Fruit fly (Drosophila melanogaster) whole organism, embryonic: Measurements from ENCODE around the gene CG6983.

Experiments
- B-H1 ChIP-seq: fragments of 200-800 bp; sonication (Bioruptor generic); IDR thresholded peaks from 3 replicates; pipeline ENCODE4 v1.3.6; 2022; ENCODE audit warnings: missing biosample characterization, missing genetic modification characterization
- Bgb ChIP-seq: fragments of 200-800 bp; sonication (Bioruptor generic); IDR thresholded peaks from 2 replicates; pipeline ENCODE4 v1.3.6; 2022; ENCODE audit warnings: missing biosample characterization, missing genetic modification characterization; ENCODE audit not compliant: partially characterized antibody
- Bteb2 ChIP-seq: fragments of 200-800 bp; sonication (Bioruptor generic); optimal IDR thresholded peaks from 2 replicates; lab custom pipeline; 2016; ENCODE audit warnings: missing biosample characterization, missing genetic modification characterization
- CG10321 ChIP-seq: fragments of 200-800 bp; sonication (Bioruptor generic); IDR thresholded peaks from 2 replicates; pipeline ENCODE4 v1.3.6; 2022; ENCODE audit warnings: missing biosample characterization, missing genetic modification characterization
- CG1233 ChIP-seq: fragments of 200-800 bp; sonication (Bioruptor generic); optimal IDR thresholded peaks from 4 replicates; lab custom pipeline; 2018; ENCODE audit warnings: missing biosample characterization, mild to moderate bottlenecking, missing genetic modification characterization
- CG13296 ChIP-seq: fragments of 200-800 bp; sonication (Bioruptor generic); optimal IDR thresholded peaks from 3 replicates; lab custom pipeline; 2018; ENCODE audit warnings: missing biosample characterization, mild to moderate bottlenecking, missing genetic modification characterization
- CG17186 ChIP-seq: fragments of 200-800 bp; sonication (Bioruptor generic); optimal IDR thresholded peaks from 3 replicates; lab custom pipeline; 2017; ENCODE audit warnings: missing biosample characterization, missing genetic modification reagents, missing genetic modification characterization
- CG18619 ChIP-seq: fragments of 200-800 bp; sonication (Bioruptor generic); optimal IDR thresholded peaks from 3 replicates; lab custom pipeline; 2017; ENCODE audit warnings: missing biosample characterization, mild to moderate bottlenecking, missing genetic modification characterization
- CG2120 ChIP-seq: fragments of 200-800 bp; sonication (Bioruptor generic); optimal IDR thresholded peaks from 3 replicates; lab custom pipeline; 2016; ENCODE audit warnings: missing biosample characterization, missing genetic modification characterization
- CG2875 ChIP-seq: fragments of 200-800 bp; sonication (Bioruptor generic); optimal IDR thresholded peaks from 2 replicates; lab custom pipeline; 2017; ENCODE audit warnings: missing biosample characterization, mild to moderate bottlenecking, missing genetic modification characterization, missing genetic modification reagents
- CG4328 ChIP-seq: fragments of 200-800 bp; sonication (Bioruptor generic); optimal IDR thresholded peaks from 3 replicates; lab custom pipeline; 2017; ENCODE audit warnings: missing biosample characterization, missing genetic modification reagents, missing genetic modification characterization
- CG4820 ChIP-seq: fragments of 200-800 bp; sonication (Bioruptor generic); optimal IDR thresholded peaks from 3 replicates; lab custom pipeline; 2016; ENCODE audit warnings: missing biosample characterization, missing genetic modification characterization
- CG6683 ChIP-seq: fragments of 200-800 bp; sonication (Bioruptor generic); optimal IDR thresholded peaks from 2 replicates; lab custom pipeline; 2017; ENCODE audit warnings: missing biosample characterization, mild to moderate bottlenecking, missing genetic modification characterization, missing genetic modification reagents
- CG7357 ChIP-seq: fragments of 200-800 bp; sonication (Bioruptor generic); IDR thresholded peaks from 3 replicates; pipeline ENCODE4 v1.3.6; 2022; ENCODE audit warnings: missing biosample characterization, missing genetic modification characterization
- CG7556 ChIP-seq: fragments of 200-800 bp; sonication (Bioruptor generic); optimal IDR thresholded peaks from 2 replicates; lab custom pipeline; 2017; ENCODE audit warnings: missing biosample characterization, mild to moderate bottlenecking, missing genetic modification characterization
- CG7963 ChIP-seq: fragments of 200-800 bp; sonication (Bioruptor generic); IDR thresholded peaks from 3 replicates; pipeline ENCODE4 v1.3.6; 2022; ENCODE audit warnings: missing biosample characterization, missing genetic modification characterization; ENCODE audit not compliant: partially characterized antibody
- CG8281 ChIP-seq: fragments of 200-800 bp; sonication (Bioruptor generic); optimal IDR thresholded peaks from 2 replicates; lab custom pipeline; 2018; ENCODE audit warnings: missing biosample characterization, mild to moderate bottlenecking, missing genetic modification characterization, moderate library complexity
- D ChIP-seq, 2 experiments: fragments of 200-800 bp in 1 of 2; fragments of >200 bp in 1 of 2; sonication (Bioruptor generic) in 1 of 2; optimal IDR thresholded peaks; 2 replicates in 1 of 2; 3 replicates in 1 of 2; lab custom pipeline; 2017; ENCODE audit warnings: mild to moderate bottlenecking in 1 of 2, missing biosample characterization in 1 of 2, missing genetic modification characterization in 1 of 2, missing genetic modification reagents in 1 of 2
- GATAe ChIP-seq: fragments of 200-800 bp; sonication (Bioruptor generic); conservative IDR thresholded peaks from 2 replicates; pipeline ENCODE4 v1.3.6; 2022; ENCODE audit warnings: missing biosample characterization, missing genetic modification characterization
- HLH4C ChIP-seq: fragments of 200-800 bp; sonication (Bioruptor generic); IDR thresholded peaks from 3 replicates; pipeline ENCODE4 v1.3.6; 2022; ENCODE audit warnings: missing biosample characterization, missing genetic modification characterization; ENCODE audit not compliant: partially characterized antibody
- Hr51 ChIP-seq, 2 experiments: fragments of 200-800 bp; sonication (Bioruptor generic); optimal IDR thresholded peaks; 2 replicates in 1 of 2; 3 replicates in 1 of 2; lab custom pipeline; 2016 to 2018; ENCODE audit warnings: missing biosample characterization in 2 of 2, missing genetic modification characterization in 2 of 2, mild to moderate bottlenecking in 1 of 2, moderate library complexity in 1 of 2
- Kr ChIP-seq: fragments of 200-800 bp; sonication (Bioruptor generic); optimal IDR thresholded peaks from 2 replicates; lab custom pipeline; 2017; ENCODE audit warnings: missing biosample characterization, mild to moderate bottlenecking, missing genetic modification characterization
- NK7.1 ChIP-seq: fragments of 200-800 bp; sonication (Bioruptor generic); optimal IDR thresholded peaks from 3 replicates; lab custom pipeline; 2016; ENCODE audit warnings: missing biosample characterization, missing genetic modification characterization
- Nf-YB ChIP-seq: fragments of 200-800 bp; sonication (Bioruptor generic); optimal IDR thresholded peaks from 3 replicates; lab custom pipeline; 2019; ENCODE audit warnings: missing biosample characterization, mild to moderate bottlenecking, missing genetic modification characterization, moderate library complexity
- Side ChIP-seq: fragments of 200-800 bp; sonication (Bioruptor generic); optimal IDR thresholded peaks from 2 replicates; lab custom pipeline; 2016; ENCODE audit warnings: missing biosample characterization, missing genetic modification characterization
- Six4 ChIP-seq: fragments of 200-800 bp; sonication (Bioruptor generic); optimal IDR thresholded peaks from 2 replicates; lab custom pipeline; 2016; ENCODE audit warnings: missing biosample characterization, missing genetic modification characterization
- Taf1 ChIP-seq: fragments of 200-800 bp; sonication (Bioruptor generic); IDR thresholded peaks from 2 replicates; pipeline ENCODE4 v1.3.6; 2022; ENCODE audit warnings: missing biosample characterization, missing genetic modification characterization
- Trl ChIP-seq, 3 experiments: fragments of >200 bp in 2 of 3; fragments of 200-800 bp in 1 of 3; sonication (Bioruptor generic) in 1 of 3; optimal IDR thresholded peaks; 2 replicates in 1 of 3; 3 replicates in 2 of 3; lab custom pipeline; 2016 to 2017; ENCODE audit warnings: missing biosample characterization in 1 of 3, missing genetic modification characterization in 1 of 3
- bsh ChIP-seq, 2 experiments: fragments of 200-800 bp; sonication (Bioruptor generic); optimal IDR thresholded peaks; 2 replicates each; lab custom pipeline; 2017 to 2018; ENCODE audit warnings: mild to moderate bottlenecking in 2 of 2, missing biosample characterization in 2 of 2, missing genetic modification characterization in 2 of 2, moderate library complexity in 1 of 2
- cas ChIP-seq: fragments of 200-800 bp; sonication (Bioruptor generic); IDR thresholded peaks from 2 replicates; pipeline ENCODE4 v1.3.6; 2022; ENCODE audit warnings: missing biosample characterization, missing genetic modification characterization
- chif ChIP-seq, 2 experiments: fragments of 200-800 bp; sonication (Bioruptor generic); optimal IDR thresholded peaks; 3 replicates each; lab custom pipeline; 2016; ENCODE audit warnings: missing biosample characterization in 2 of 2, missing genetic modification characterization in 2 of 2
- corto ChIP-seq: fragments of 200-800 bp; sonication (Bioruptor generic); optimal IDR thresholded peaks from 2 replicates; lab custom pipeline; 2016; ENCODE audit warnings: missing biosample characterization, mild to moderate bottlenecking, missing genetic modification characterization, moderate library complexity
- crp ChIP-seq, 2 experiments: fragments of 200-800 bp; sonication (Bioruptor generic); optimal IDR thresholded peaks; 2 replicates in 1 of 2; 3 replicates in 1 of 2; lab custom pipeline; 2017; ENCODE audit warnings: missing biosample characterization in 2 of 2, missing genetic modification characterization in 2 of 2, mild to moderate bottlenecking in 1 of 2, moderate library complexity in 1 of 2
- danr ChIP-seq: fragments of 200-800 bp; sonication (Bioruptor generic); IDR thresholded peaks from 2 replicates; pipeline ENCODE4 v1.3.6; 2022; ENCODE audit warnings: missing biosample characterization, missing genetic modification characterization
- dmrt99B ChIP-seq: fragments of 200-800 bp; sonication (Bioruptor generic); optimal IDR thresholded peaks from 2 replicates; lab custom pipeline; 2018; ENCODE audit warnings: missing biosample characterization, mild to moderate bottlenecking, missing genetic modification characterization, moderate library complexity
- emc ChIP-seq: fragments of 200-800 bp; sonication (Bioruptor generic); optimal IDR thresholded peaks from 2 replicates; lab custom pipeline; 2016; ENCODE audit warnings: missing biosample characterization, missing genetic modification characterization
- ewg ChIP-seq: fragments of 200-800 bp; sonication (Bioruptor generic); optimal IDR thresholded peaks from 3 replicates; lab custom pipeline; 2017; ENCODE audit warnings: mild to moderate bottlenecking, missing biosample characterization, missing genetic modification reagents, missing genetic modification characterization
- gsb ChIP-seq: fragments of 200-800 bp; sonication (Bioruptor generic); IDR thresholded peaks from 2 replicates; pipeline ENCODE4 v1.3.6; 2022; ENCODE audit warnings: missing biosample characterization, missing genetic modification characterization
- mirr ChIP-seq: fragments of 200-800 bp; sonication (Bioruptor generic); optimal IDR thresholded peaks from 3 replicates; lab custom pipeline; 2018; ENCODE audit warnings: missing biosample characterization, mild to moderate bottlenecking, missing genetic modification characterization
- nau ChIP-seq: fragments of 200-800 bp; sonication (Bioruptor generic); optimal IDR thresholded peaks from 3 replicates; lab custom pipeline; 2017; ENCODE audit warnings: missing biosample characterization, mild to moderate bottlenecking, missing genetic modification characterization, missing genetic modification reagents
- ro ChIP-seq: fragments of 200-800 bp; sonication (Bioruptor generic); IDR thresholded peaks from 2 replicates; pipeline ENCODE4 v1.3.6; 2022; ENCODE audit warnings: missing biosample characterization, missing genetic modification characterization
- run ChIP-seq: fragments of 200-800 bp; sonication (Bioruptor generic); optimal IDR thresholded peaks from 3 replicates; lab custom pipeline; 2018; ENCODE audit warnings: missing biosample characterization, mild to moderate bottlenecking, missing genetic modification characterization
- scrt ChIP-seq: fragments of 200-800 bp; sonication (Bioruptor generic); optimal IDR thresholded peaks from 2 replicates; lab custom pipeline; 2018; ENCODE audit warnings: missing biosample characterization, mild to moderate bottlenecking, missing genetic modification characterization, moderate library complexity
- sd ChIP-seq: fragments of 200-800 bp; sonication (Bioruptor generic); optimal IDR thresholded peaks from 3 replicates; lab custom pipeline; 2018; ENCODE audit warnings: missing biosample characterization, mild to moderate bottlenecking, missing genetic modification characterization, moderate library complexity
- sima ChIP-seq: fragments of 200-800 bp; sonication (Bioruptor generic); optimal IDR thresholded peaks from 2 replicates; lab custom pipeline; 2016; ENCODE audit warnings: missing biosample characterization, missing genetic modification characterization
- zen2 ChIP-seq: fragments of 200-800 bp; sonication (Bioruptor generic); IDR thresholded peaks from 3 replicates; pipeline ENCODE4 v1.3.6; 2022; ENCODE audit warnings: missing biosample characterization, missing genetic modification characterization; ENCODE audit not compliant: partially characterized antibody
- zfh1 ChIP-seq: fragments of 200-800 bp; sonication (Bioruptor generic); IDR thresholded peaks from 3 replicates; pipeline ENCODE4 v1.3.6; 2022; ENCODE audit warnings: missing biosample characterization, missing genetic modification characterization

CG6983 gene

DNA sequence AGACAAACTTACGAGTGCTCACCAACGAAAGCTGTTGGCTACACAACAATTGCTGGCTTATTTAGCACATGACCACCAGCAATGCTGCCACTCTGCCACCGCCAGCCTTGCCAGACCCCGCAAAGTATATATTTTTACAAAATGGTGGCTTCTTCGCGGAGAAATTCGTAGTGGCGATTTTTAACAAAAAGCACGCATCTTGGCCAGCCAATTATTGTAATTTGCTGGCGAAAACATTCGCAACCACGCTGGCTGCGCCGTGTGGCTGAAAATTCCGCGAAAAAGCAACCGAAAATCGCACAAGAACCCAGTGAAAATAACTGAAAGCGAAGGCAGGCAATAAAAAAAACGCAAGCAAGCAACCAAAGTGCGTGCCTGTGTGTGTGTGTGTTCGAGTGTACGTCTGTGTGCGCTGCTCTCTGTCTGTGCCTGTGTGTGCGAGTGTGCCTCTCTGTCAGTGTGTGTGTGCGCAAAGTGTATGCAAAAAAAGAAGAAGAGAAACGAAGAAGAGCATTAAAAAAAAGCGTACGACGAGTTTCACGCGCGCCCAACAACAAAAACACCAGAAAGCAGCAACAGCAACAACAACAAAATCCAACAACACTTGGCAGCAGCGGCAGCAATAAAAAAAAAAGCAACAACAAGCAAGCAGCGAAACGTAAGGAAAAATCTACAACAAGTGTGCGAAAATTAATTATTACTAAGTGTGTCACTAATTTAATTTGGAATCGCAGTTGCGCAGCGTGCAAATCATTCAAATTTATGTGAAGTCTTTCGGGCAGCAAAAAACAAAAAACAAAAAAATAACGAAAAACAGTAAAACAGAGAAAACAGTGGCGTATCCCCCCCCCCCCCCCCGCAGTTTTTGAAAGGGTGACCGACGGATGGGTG, 868 bp upstream of the CG6983 start, which contains the start of gene Gug (continued):
- TF ChIP-seq CG10321 (GFP tag; lab: Robert Waterston, UW) (no peak), cas (GFP tag; lab: Robert Waterston, UW) (no peak), danr (GFP tag; lab: Robert Waterston, UW) (no peak), crp (GFP tag; optimal IDR thresholded peaks at IDR 0.05; lab: Kevin White, UChicago) (peak in 1 of 2 experiments; percentile 6), D (optimal IDR thresholded peaks at IDR 0.05; lab: Kevin White, UChicago) (peak; percentile 76), D (GFP tag; optimal IDR thresholded peaks at IDR 0.05; lab: Kevin White, UChicago) (no peak), corto (GFP tag; lab: Kevin White, UChicago) (no peak), ewg (no peak), sd (peak; percentile 31), CG2875 (GFP tag; lab: Kevin White, UChicago) (no peak), Six4 (GFP tag; lab: Kevin White, UChicago) (no peak), CG8281 (tag; lab: Kevin White, UChicago) (no peak), ro (no peak), CG6683 (GFP tag; lab: Kevin White, UChicago) (no peak), CG4820 (GFP tag; lab: Kevin White, UChicago) (no peak), zfh1 (GFP tag; lab: Robert Waterston, UW) (no peak), CG2120 (no peak), Kr (GFP tag; lab: Kevin White, UChicago) (no peak), zen2 (GFP tag; lab: Robert Waterston, UW) (no peak), GATAe (no peak), CG18619 (no peak), CG1233 (no peak), Taf1 (GFP tag; lab: Robert Waterston, UW) (no peak), CG7556 (GFP tag; lab: Kevin White, UChicago) (no peak), bsh (GFP tag; optimal IDR thresholded peaks at IDR 0.05; lab: Kevin White, UChicago) (peak in 1 of 2 experiments; percentile 99), Bgb (GFP tag; lab: Robert Waterston, UW) (peak; percentile 25; the same call in 1 of the 2 replicates), Nf-YB (no peak), CG7357 (no peak), sima (GFP tag; lab: Kevin White, UChicago) (no peak), gsb (no peak), Bteb2 (GFP tag; lab: Kevin White, UChicago) (no peak), CG4328 (GFP tag; lab: Kevin White, UChicago) (no peak), Trl (optimal IDR thresholded peaks at IDR 0.05; lab: Kevin White, UChicago) (peak in 1 of 2 experiments; percentile 73), Trl (GFP tag; optimal IDR thresholded peaks at IDR 0.05; lab: Kevin White, UChicago) (no peak), CG17186 (GFP tag; lab: Kevin White, UChicago) (no peak), run (tag; lab: Kevin White, UChicago) (no peak), NK7.1 (GFP tag; lab: Kevin White, UChicago) (no peak), Hr51 (GFP tag; optimal IDR thresholded peaks at IDR 0.05; lab: Kevin White, UChicago) (no peak), HLH4C (no peak), CG7963 (GFP tag; lab: Robert Waterston, UW) (no peak), mirr (GFP tag; lab: Kevin White, UChicago) (no peak), dmrt99B (no peak), scrt (no peak), nau (GFP tag; lab: Kevin White, UChicago) (no peak), CG13296 (GFP tag; lab: Kevin White, UChicago) (no peak), chif (GFP tag; optimal IDR thresholded peaks at IDR 0.05; lab: Kevin White, UChicago) (no peak), emc (GFP tag; lab: Kevin White, UChicago) (no peak), Side (GFP tag; lab: Kevin White, UChicago) (no peak), B-H1 (no peak)
